Fruit fly (Drosophila melanogaster) whole organism, embryonic: ENCODE data around the gene CG33969.

Experiments used
- Adf1 ChIP-seq: fragments of 200-800 bp; sonication (Bioruptor generic); IDR thresholded peaks from 2 replicates; pipeline ENCODE4 v1.3.6; 2022; ENCODE audit warnings: missing biosample characterization, missing genetic modification characterization
- Antp ChIP-seq: fragments of 200-800 bp; sonication (Bioruptor generic); optimal IDR thresholded peaks from 3 replicates; lab custom pipeline; 2016; ENCODE audit warnings: missing biosample characterization, missing genetic modification characterization
- Atf6 ChIP-seq: fragments of 200-800 bp; sonication (Bioruptor generic); IDR thresholded peaks from 2 replicates; pipeline ENCODE4 v1.3.6; 2022; ENCODE audit warnings: missing biosample characterization, missing genetic modification characterization
- CG10321 ChIP-seq: fragments of 200-800 bp; sonication (Bioruptor generic); IDR thresholded peaks from 2 replicates; pipeline ENCODE4 v1.3.6; 2022; ENCODE audit warnings: missing biosample characterization, missing genetic modification characterization
- CG10366 ChIP-seq: fragments of 200-800 bp; sonication (Bioruptor generic); IDR thresholded peaks from 2 replicates; pipeline ENCODE4 v1.3.6; 2022; ENCODE audit warnings: missing biosample characterization, missing genetic modification characterization
- CG10543 ChIP-seq: fragments of 200-800 bp; sonication (Bioruptor generic); optimal IDR thresholded peaks from 3 replicates; lab custom pipeline; 2017; ENCODE audit warnings: missing biosample characterization, mild to moderate bottlenecking, missing genetic modification characterization, moderate library complexity
- CG10654 ChIP-seq: fragments of 200-800 bp; sonication (Bioruptor generic); optimal IDR thresholded peaks from 2 replicates; lab custom pipeline; 2016; ENCODE audit warnings: missing biosample characterization, missing genetic modification characterization
- CG11085 ChIP-seq: fragments of 200-800 bp; sonication (Bioruptor generic); IDR thresholded peaks from 2 replicates; pipeline ENCODE4 v1.3.6; 2022; ENCODE audit warnings: missing biosample characterization, missing genetic modification characterization
- CG11504 ChIP-seq: fragments of 200-800 bp; sonication (Bioruptor generic); optimal IDR thresholded peaks from 3 replicates; lab custom pipeline; 2019; ENCODE audit warnings: missing biosample characterization, mild to moderate bottlenecking, missing genetic modification characterization, moderate library complexity
- CG12219 ChIP-seq: fragments of 200-800 bp; sonication (Bioruptor generic); optimal IDR thresholded peaks from 3 replicates; lab custom pipeline; 2018; ENCODE audit warnings: missing biosample characterization, mild to moderate bottlenecking, missing genetic modification characterization
- CG13287 ChIP-seq: fragments of 200-800 bp; sonication (Bioruptor generic); IDR thresholded peaks from 2 replicates; pipeline ENCODE4 v1.3.6; 2022; ENCODE audit warnings: missing biosample characterization, missing genetic modification characterization; ENCODE audit not compliant: partially characterized antibody
- CG16813 ChIP-seq: fragments of 200-800 bp; sonication (Bioruptor generic); IDR thresholded peaks from 3 replicates; pipeline ENCODE4 v1.3.6; 2022; ENCODE audit warnings: missing biosample characterization, missing genetic modification characterization; ENCODE audit not compliant: partially characterized antibody
- CG16815 ChIP-seq: fragments of 200-800 bp; sonication (Bioruptor generic); optimal IDR thresholded peaks from 3 replicates; lab custom pipeline; 2017; ENCODE audit warnings: missing biosample characterization, mild to moderate bottlenecking, missing genetic modification characterization
- CG18011 ChIP-seq: fragments of 200-800 bp; sonication (Bioruptor generic); optimal IDR thresholded peaks from 2 replicates; lab custom pipeline; 2017; ENCODE audit warnings: missing biosample characterization, missing genetic modification characterization, mild to moderate bottlenecking, moderate library complexity, missing genotype
- CG18764 ChIP-seq: fragments of 200-800 bp; sonication (Bioruptor generic); optimal IDR thresholded peaks from 3 replicates; lab custom pipeline; 2016; ENCODE audit warnings: missing biosample characterization, missing genetic modification characterization
- CG2129 ChIP-seq: fragments of 200-800 bp; sonication (Bioruptor generic); IDR thresholded peaks from 2 replicates; pipeline ENCODE4 v1.3.6; 2022; ENCODE audit warnings: missing biosample characterization, missing genetic modification characterization; ENCODE audit not compliant: partially characterized antibody
- CG30431 ChIP-seq: fragments of 200-800 bp; sonication (Bioruptor generic); optimal IDR thresholded peaks from 2 replicates; lab custom pipeline; 2017; ENCODE audit warnings: missing biosample characterization, missing genetic modification characterization
- CG32772 ChIP-seq: fragments of 200-800 bp; sonication (Bioruptor generic); IDR thresholded peaks from 2 replicates; pipeline ENCODE4 v1.3.6; 2022; ENCODE audit warnings: missing biosample characterization, missing genetic modification characterization
- CG5245 ChIP-seq: fragments of 200-800 bp; sonication (Bioruptor generic); optimal IDR thresholded peaks from 3 replicates; lab custom pipeline; 2016; ENCODE audit warnings: missing biosample characterization, missing genetic modification characterization
- CG6654 ChIP-seq: fragments of 200-800 bp; sonication (Bioruptor generic); optimal IDR thresholded peaks from 2 replicates; lab custom pipeline; 2017; ENCODE audit warnings: missing biosample characterization, mild to moderate bottlenecking, missing genetic modification characterization
- CG8290 ChIP-seq, 3 experiments: fragments of 200-800 bp; sonication (Bioruptor generic); optimal IDR thresholded peaks; 2 replicates each; lab custom pipeline; 2016 to 2019; ENCODE audit warnings: missing biosample characterization in 3 of 3, missing genetic modification characterization in 3 of 3, mild to moderate bottlenecking in 2 of 3, moderate library complexity in 1 of 3
- CG8944 ChIP-seq: fragments of 200-800 bp; sonication (Bioruptor generic); optimal IDR thresholded peaks from 3 replicates; lab custom pipeline; 2016; ENCODE audit warnings: missing biosample characterization, missing genetic modification characterization
- CG9932 ChIP-seq: fragments of 200-800 bp; sonication (Bioruptor generic); IDR thresholded peaks from 2 replicates; pipeline ENCODE4 v1.3.6; 2022; ENCODE audit warnings: missing biosample characterization, missing genetic modification characterization
- D ChIP-seq, 2 experiments: fragments of 200-800 bp in 1 of 2; fragments of >200 bp in 1 of 2; sonication (Bioruptor generic) in 1 of 2; optimal IDR thresholded peaks; 2 replicates in 1 of 2; 3 replicates in 1 of 2; lab custom pipeline; 2017; ENCODE audit warnings: mild to moderate bottlenecking in 1 of 2, missing biosample characterization in 1 of 2, missing genetic modification characterization in 1 of 2, missing genetic modification reagents in 1 of 2
- Fer2 ChIP-seq: fragments of 200-800 bp; sonication (Bioruptor generic); optimal IDR thresholded peaks from 2 replicates; lab custom pipeline; 2018; ENCODE audit warnings: missing biosample characterization, mild to moderate bottlenecking, missing genetic modification characterization, moderate library complexity
- H15 ChIP-seq: fragments of 200-800 bp; sonication (Bioruptor generic); IDR thresholded peaks from 3 replicates; pipeline ENCODE4 v1.3.6; 2022; ENCODE audit warnings: missing biosample characterization, missing genetic modification characterization
- Hr39 ChIP-seq: fragments of >200 bp; optimal IDR thresholded peaks from 2 replicates; lab custom pipeline; 2017
- Max ChIP-seq: fragments of 200-800 bp; sonication (Bioruptor generic); optimal IDR thresholded peaks from 2 replicates; lab custom pipeline; 2016; ENCODE audit warnings: missing biosample characterization, mild to moderate bottlenecking, missing genetic modification characterization
- NC2α ChIP-seq: fragments of 200-800 bp; sonication (Bioruptor generic); optimal IDR thresholded peaks from 2 replicates; lab custom pipeline; 2016; ENCODE audit warnings: missing biosample characterization, missing genetic modification characterization
- Ssrp ChIP-seq: fragments of 200-800 bp; sonication (Bioruptor generic); optimal IDR thresholded peaks from 2 replicates; lab custom pipeline; 2018; ENCODE audit warnings: missing biosample characterization, mild to moderate bottlenecking, missing genetic modification characterization, moderate library complexity
- bab2 ChIP-seq: fragments of 200-800 bp; sonication (Bioruptor generic); optimal IDR thresholded peaks from 2 replicates; lab custom pipeline; 2016; ENCODE audit warnings: missing biosample characterization, missing genetic modification characterization
- caup ChIP-seq: fragments of 200-800 bp; sonication (Bioruptor generic); optimal IDR thresholded peaks from 3 replicates; lab custom pipeline; 2017; ENCODE audit warnings: missing biosample characterization, mild to moderate bottlenecking, missing genetic modification characterization, moderate library complexity; ENCODE audit not compliant: severe bottlenecking
- croc ChIP-seq: fragments of 200-800 bp; sonication (Bioruptor generic); conservative IDR thresholded peaks from 3 replicates; pipeline ENCODE4 v1.3.6; 2022; ENCODE audit warnings: missing biosample characterization, missing genetic modification characterization
- h ChIP-seq: fragments of >200 bp; optimal IDR thresholded peaks from 2 replicates; lab custom pipeline; 2017
- jigr1 ChIP-seq: fragments of 200-800 bp; sonication (Bioruptor generic); IDR thresholded peaks from 3 replicates; pipeline ENCODE4 v1.3.6; 2022; ENCODE audit warnings: missing biosample characterization, missing genetic modification characterization
- jumu ChIP-seq: fragments of 200-800 bp; sonication (Bioruptor generic); optimal IDR thresholded peaks from 3 replicates; lab custom pipeline; 2016; ENCODE audit warnings: missing biosample characterization, missing genetic modification characterization
- ken ChIP-seq: fragments of 200-800 bp; sonication (Bioruptor generic); IDR thresholded peaks from 3 replicates; pipeline ENCODE4 v1.3.6; 2022; ENCODE audit warnings: missing biosample characterization, missing genetic modification characterization
- knrl ChIP-seq: fragments of 200-800 bp; sonication (Bioruptor generic); IDR thresholded peaks from 3 replicates; pipeline ENCODE4 v1.3.6; 2022; ENCODE audit warnings: missing biosample characterization, missing genetic modification characterization; ENCODE audit not compliant: partially characterized antibody
- lab ChIP-seq: fragments of 200-800 bp; sonication (Bioruptor generic); optimal IDR thresholded peaks from 3 replicates; lab custom pipeline; 2017; ENCODE audit warnings: missing biosample characterization, missing genetic modification characterization, mild to moderate bottlenecking, moderate library complexity, missing genetic modification reagents
- lilli ChIP-seq: fragments of 200-800 bp; sonication (Bioruptor generic); optimal IDR thresholded peaks from 3 replicates; lab custom pipeline; 2016; ENCODE audit warnings: missing biosample characterization, missing genetic modification characterization
- lola ChIP-seq, 3 experiments: fragments of >200 bp in 2 of 3; fragments of 200-800 bp in 1 of 3; sonication (Bioruptor generic) in 1 of 3; optimal IDR thresholded peaks; 2 replicates each; lab custom pipeline; 2017 to 2019; ENCODE audit warnings: missing biosample characterization in 3 of 3, missing genetic modification characterization in 3 of 3, mild to moderate bottlenecking in 1 of 3, moderate library complexity in 1 of 3
- lov ChIP-seq, 2 experiments: fragments of 200-800 bp in 1 of 2; fragments of >200 bp in 1 of 2; sonication (Bioruptor generic) in 1 of 2; IDR thresholded peaks in 1 of 2; optimal IDR thresholded peaks in 1 of 2; 2 replicates in 1 of 2; 3 replicates in 1 of 2; pipeline versions ENCODE4 v1.3.6 to Lab custom; 2017 to 2022; ENCODE audit warnings: missing biosample characterization in 1 of 2, missing genetic modification characterization in 1 of 2
- sens-2 ChIP-seq: fragments of 200-800 bp; sonication (Bioruptor generic); IDR thresholded peaks from 2 replicates; pipeline ENCODE4 v1.3.6; 2022; ENCODE audit warnings: missing biosample characterization, missing genetic modification characterization
- seq ChIP-seq: fragments of 200-800 bp; sonication (Bioruptor generic); IDR thresholded peaks from 2 replicates; pipeline ENCODE4 v1.3.6; 2022; ENCODE audit warnings: missing biosample characterization, missing genetic modification characterization
- shn ChIP-seq: fragments of 200-800 bp; sonication (Bioruptor generic); optimal IDR thresholded peaks from 3 replicates; lab custom pipeline; 2016; ENCODE audit warnings: missing biosample characterization, missing genetic modification characterization
- slp2 ChIP-seq: fragments of 200-800 bp; sonication (Bioruptor generic); optimal IDR thresholded peaks from 2 replicates; lab custom pipeline; 2016; ENCODE audit warnings: missing biosample characterization, missing genetic modification characterization
- trem ChIP-seq: fragments of 200-800 bp; optimal IDR thresholded peaks from 3 replicates; lab custom pipeline; 2019; ENCODE audit warnings: missing biosample characterization, mild to moderate bottlenecking, missing genetic modification characterization, moderate library complexity
- ttk ChIP-seq: fragments of 200-800 bp; sonication (Bioruptor generic); IDR thresholded peaks from 2 replicates; pipeline ENCODE4 v2.1.2; 2022; ENCODE audit warnings: missing biosample characterization, missing genetic modification characterization
- tup ChIP-seq: fragments of 200-800 bp; sonication (Bioruptor generic); optimal IDR thresholded peaks from 2 replicates; lab custom pipeline; 2016; ENCODE audit warnings: missing biosample characterization, mild to moderate bottlenecking, missing genetic modification characterization, moderate library complexity
- wdn ChIP-seq: fragments of 200-800 bp; sonication (Bioruptor generic); IDR thresholded peaks from 2 replicates; pipeline ENCODE4 v1.3.6; 2022; ENCODE audit warnings: missing biosample characterization, missing genetic modification characterization

Gene CG33969

DNA sequence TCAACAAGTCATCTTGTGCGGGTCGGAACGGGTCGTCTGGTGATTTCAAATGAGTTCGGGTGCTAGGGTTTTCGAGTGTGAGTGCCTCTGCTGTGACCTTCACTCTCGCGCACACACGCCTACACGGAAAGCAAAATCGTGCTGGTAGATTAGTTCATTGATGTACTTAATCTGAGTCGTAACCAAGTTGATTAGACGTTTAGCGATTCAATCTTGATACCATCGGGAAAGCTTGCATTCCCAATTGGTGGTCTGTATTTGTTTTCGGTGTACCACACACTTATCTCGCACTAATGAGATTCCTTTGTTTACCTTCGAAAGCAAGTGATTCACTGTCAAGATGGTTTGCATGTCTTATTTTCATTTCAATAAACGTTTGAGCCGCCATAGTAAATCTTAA, 4.4 kb downstream of the CG33969 start (continued):
- TF ChIP-seq CG11504 (tag; lab: Kevin White, UChicago) (peak; percentile 43), h (no peak), CG10654 (GFP tag; lab: Kevin White, UChicago) (peak; percentile 24), tup (no peak), CG11085 (no peak), CG13287 (GFP tag; lab: Robert Waterston, UW) (no peak), D (optimal IDR thresholded peaks at IDR 0.05; lab: Kevin White, UChicago) (no peak), D (GFP tag; optimal IDR thresholded peaks at IDR 0.05; lab: Kevin White, UChicago) (no peak), CG30431 (GFP tag; lab: Kevin White, UChicago) (no peak), CG12219 (GFP tag; lab: Kevin White, UChicago) (peak; percentile 34), ttk (GFP tag; lab: Robert Waterston, UW) (0 out of 2 replicates have a peak, but pooled peaks have one; percentile 16), CG9932 (GFP tag; lab: Robert Waterston, UW) (peak; percentile 58), Adf1 (GFP tag; lab: Robert Waterston, UW) (no peak), CG8290 (GFP tag; optimal IDR thresholded peaks at IDR 0.05; lab: Kevin White, UChicago) (no peak), CG8290 (tag; optimal IDR thresholded peaks at IDR 0.05; lab: Kevin White, UChicago) (peak in 1 of 2 experiments; percentile 85), bab2 (GFP tag; lab: Kevin White, UChicago) (peak; percentile 29), CG16813 (GFP tag; lab: Robert Waterston, UW) (no peak), CG5245 (GFP tag; lab: Kevin White, UChicago) (peak; percentile 1), CG10366 (peak; percentile 13; the same call in 1 of the 2 replicates), NC2α (GFP tag; lab: Kevin White, UChicago) (no peak), CG18764 (GFP tag; lab: Kevin White, UChicago) (no peak), H15 (GFP tag; lab: Robert Waterston, UW) (no peak), CG10543 (GFP tag; lab: Kevin White, UChicago) (no peak), sens-2 (GFP tag; lab: Robert Waterston, UW) (no peak), CG2129 (GFP tag; lab: Robert Waterston, UW) (no peak), CG16815 (GFP tag; lab: Kevin White, UChicago) (no peak), lab (GFP tag; lab: Kevin White, UChicago) (peak; percentile 67), Max (GFP tag; lab: Kevin White, UChicago) (peak; percentile 24), Fer2 (tag; lab: Kevin White, UChicago) (no peak), CG10321 (GFP tag; lab: Robert Waterston, UW) (no peak), CG18011 (GFP tag; lab: Kevin White, UChicago) (no peak), caup (peak; percentile 50), jumu (GFP tag; lab: Kevin White, UChicago) (peak; percentile 16), croc (GFP tag; lab: Robert Waterston, UW) (no peak), Antp (peak; percentile 59), seq (GFP tag; lab: Robert Waterston, UW) (peak; percentile 30; the same call in 1 of the 2 replicates), lilli (GFP tag; lab: Kevin White, UChicago) (peak; percentile 68), CG6654 (no peak), knrl (GFP tag; lab: Robert Waterston, UW) (no peak), lola (GFP tag; optimal IDR thresholded peaks at IDR 0.05; lab: Kevin White, UChicago) (no peak), Atf6 (GFP tag; lab: Robert Waterston, UW) (peak; percentile 70), Hr39 (lab: Kevin White, UChicago) (no peak), trem (tag; lab: Kevin White, UChicago) (no peak), lov (optimal IDR thresholded peaks at IDR 0.05; lab: Kevin White, UChicago) (no peak), lov (GFP tag; IDR thresholded peaks at IDR 0.05; lab: Robert Waterston, UW) (no peak), shn (GFP tag; lab: Kevin White, UChicago) (peak; percentile 32), CG8944 (GFP tag; lab: Kevin White, UChicago) (no peak), ken (GFP tag; lab: Robert Waterston, UW) (no peak), Ssrp (tag; lab: Kevin White, UChicago) (no peak), slp2 (no peak), wdn (GFP tag; lab: Robert Waterston, UW) (peak; percentile 54; the same call in 1 of the 2 replicates), jigr1 (GFP tag; lab: Robert Waterston, UW) (no peak), CG32772 (no peak)
